Worm (Caenorhabditis elegans): Measurements from ENCODE around the gene dnj-3.

DNA sequence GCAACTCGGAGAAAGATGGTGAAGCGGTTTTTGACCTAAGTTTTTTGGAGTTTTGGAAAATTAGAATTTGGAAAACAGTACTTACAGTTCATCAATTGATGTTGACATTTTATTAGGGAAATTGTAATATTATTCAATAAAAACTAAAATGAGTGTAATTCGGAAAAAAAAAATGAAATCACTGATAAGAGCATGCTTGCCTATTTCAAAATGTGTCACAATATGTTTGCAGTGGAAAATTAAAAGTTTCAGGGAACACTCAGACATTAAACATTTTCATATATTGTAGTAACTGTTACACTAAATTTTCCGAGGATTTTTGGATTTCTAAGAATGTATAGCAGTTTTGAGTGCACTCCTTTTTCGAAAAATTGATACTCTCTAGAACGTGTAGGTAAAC, 16.1 kb upstream of the dnj-3 start, which contains the start of the genes fbxa-82 and C25D7.5:
- TF ChIP-seq ama-1 (optimal IDR thresholded peaks at IDR 0.05) (no peak), elt-1 (tag; optimal IDR thresholded peaks at IDR 0.05) (no peak), ztf-11 (tag; optimal IDR thresholded peaks at IDR 0.05) (no peak), lin-15B (tag; optimal IDR thresholded peaks at IDR 0.05) (no peak), zag-1 (tag; optimal IDR thresholded peaks at IDR 0.05) (no peak), snpc-4 (tag; optimal IDR thresholded peaks at IDR 0.05) (no peak), mdl-1 (tag; optimal IDR thresholded peaks at IDR 0.05) (no peak), fkh-10 (GFP tag; optimal IDR thresholded peaks at IDR 0.05) (no peak), nhr-11 (tag; optimal IDR thresholded peaks at IDR 0.05) (no peak)

Measured in whole organism, L3 larva.